Fruit fly (Drosophila melanogaster) whole organism, embryonic: ENCODE measurements around the gene Hsdl2.
A peak's percentile ranks its signal among the peaks of the same experiment; 100 is the strongest.

Source experiments
- Antp ChIP-seq: fragments of 200-800 bp; sonication (Bioruptor generic); optimal IDR thresholded peaks from 3 replicates; lab custom pipeline; 2016; ENCODE audit warnings: missing biosample characterization, missing genetic modification characterization
- CG11456 ChIP-seq: fragments of 200-800 bp; sonication (Bioruptor generic); IDR thresholded peaks from 3 replicates; pipeline ENCODE4 v1.3.6; 2022; ENCODE audit warnings: missing biosample characterization, missing genetic modification characterization
- CG12659 ChIP-seq: fragments of 200-800 bp; sonication (Bioruptor generic); optimal IDR thresholded peaks from 3 replicates; lab custom pipeline; 2017; ENCODE audit warnings: mild to moderate bottlenecking, missing biosample characterization, missing genetic modification reagents, missing genetic modification characterization
- CG12744 ChIP-seq: fragments of 200-800 bp; sonication (Bioruptor generic); optimal IDR thresholded peaks from 2 replicates; lab custom pipeline; 2016; ENCODE audit warnings: missing biosample characterization, missing genetic modification characterization
- CG13287 ChIP-seq: fragments of 200-800 bp; sonication (Bioruptor generic); IDR thresholded peaks from 2 replicates; pipeline ENCODE4 v1.3.6; 2022; ENCODE audit warnings: missing biosample characterization, missing genetic modification characterization; ENCODE audit not compliant: partially characterized antibody
- CG13775 ChIP-seq: fragments of 200-800 bp; sonication (Bioruptor generic); optimal IDR thresholded peaks from 3 replicates; lab custom pipeline; 2017; ENCODE audit warnings: missing biosample characterization, mild to moderate bottlenecking, missing genetic modification characterization
- CG15011 ChIP-seq: fragments of 200-800 bp; sonication (Bioruptor generic); optimal IDR thresholded peaks from 3 replicates; lab custom pipeline; 2018; ENCODE audit warnings: missing biosample characterization, mild to moderate bottlenecking, missing genetic modification characterization
- CG15269 ChIP-seq: fragments of 200-800 bp; sonication (Bioruptor generic); optimal IDR thresholded peaks from 2 replicates; lab custom pipeline; 2018; ENCODE audit warnings: missing biosample characterization, mild to moderate bottlenecking, missing genetic modification characterization, moderate library complexity
- CG1529 ChIP-seq: fragments of 200-800 bp; sonication (Bioruptor generic); optimal IDR thresholded peaks from 3 replicates; lab custom pipeline; 2018; ENCODE audit warnings: missing biosample characterization, missing genetic modification characterization
- CG17829 ChIP-seq: fragments of 200-800 bp; optimal IDR thresholded peaks from 2 replicates; lab custom pipeline; 2019; ENCODE audit warnings: missing biosample characterization, mild to moderate bottlenecking, missing genetic modification characterization, moderate library complexity
- CG30020 ChIP-seq: fragments of 200-800 bp; optimal IDR thresholded peaks from 2 replicates; lab custom pipeline; 2019; ENCODE audit warnings: missing biosample characterization, mild to moderate bottlenecking, missing genetic modification characterization, moderate library complexity
- CG31224 ChIP-seq: fragments of 200-800 bp; sonication (Bioruptor generic); IDR thresholded peaks from 2 replicates; pipeline ENCODE4 v1.3.6; 2022; ENCODE audit warnings: missing biosample characterization, missing genetic modification characterization
- CG32772 ChIP-seq: fragments of 200-800 bp; sonication (Bioruptor generic); IDR thresholded peaks from 2 replicates; pipeline ENCODE4 v1.3.6; 2022; ENCODE audit warnings: missing biosample characterization, missing genetic modification characterization
- CG33557 ChIP-seq: fragments of 200-800 bp; sonication (Bioruptor generic); optimal IDR thresholded peaks from 2 replicates; lab custom pipeline; 2019; ENCODE audit warnings: missing biosample characterization, mild to moderate bottlenecking, missing genetic modification characterization, moderate library complexity
- CG3847 ChIP-seq: fragments of 200-800 bp; sonication (Bioruptor generic); IDR thresholded peaks from 2 replicates; pipeline ENCODE4 v1.3.6; 2022; ENCODE audit warnings: missing biosample characterization, missing genetic modification characterization
- CG4282 ChIP-seq: fragments of 200-800 bp; sonication (Bioruptor generic); optimal IDR thresholded peaks from 2 replicates; lab custom pipeline; 2016; ENCODE audit warnings: missing biosample characterization, missing genetic modification characterization
- Deaf1 ChIP-seq: fragments of 200-800 bp; optimal IDR thresholded peaks from 3 replicates; lab custom pipeline; 2019; ENCODE audit warnings: missing biosample characterization, mild to moderate bottlenecking, missing genetic modification characterization, moderate library complexity
- Dek ChIP-seq: fragments of 200-800 bp; sonication (Bioruptor generic); optimal IDR thresholded peaks from 3 replicates; lab custom pipeline; 2019; ENCODE audit warnings: missing biosample characterization, mild to moderate bottlenecking, missing genetic modification characterization, moderate library complexity
- Dfd ChIP-seq, 2 experiments: fragments of >200 bp; optimal IDR thresholded peaks; 2 replicates each; lab custom pipeline; 2017; ENCODE audit warnings: missing biosample characterization in 2 of 2, missing genetic modification characterization in 2 of 2
- E2f2 ChIP-seq: fragments of 200-800 bp; sonication (Bioruptor generic); IDR thresholded peaks from 2 replicates; pipeline ENCODE4 v1.3.6; 2022; ENCODE audit warnings: missing biosample characterization, missing genetic modification characterization
- Eip74EF ChIP-seq, 2 experiments: fragments of 200-800 bp in 1 of 2; fragments of >200 bp in 1 of 2; sonication (Bioruptor generic) in 1 of 2; optimal IDR thresholded peaks; 2 replicates each; lab custom pipeline; 2017 to 2019; ENCODE audit warnings: missing biosample characterization in 2 of 2, missing genetic modification characterization in 2 of 2, mild to moderate bottlenecking in 1 of 2, moderate library complexity in 1 of 2
- H2.0 ChIP-seq: fragments of 200-800 bp; sonication (Bioruptor generic); IDR thresholded peaks from 2 replicates; pipeline ENCODE4 v1.3.6; 2022; ENCODE audit warnings: missing biosample characterization, missing genetic modification characterization
- Mes4 ChIP-seq: fragments of 200-800 bp; sonication (Bioruptor generic); optimal IDR thresholded peaks from 2 replicates; lab custom pipeline; 2016; ENCODE audit warnings: missing biosample characterization, missing genetic modification characterization
- Mrtf ChIP-seq: fragments of 200-800 bp; sonication (Bioruptor generic); IDR thresholded peaks from 3 replicates; pipeline ENCODE4 v1.3.6; 2022; ENCODE audit warnings: missing biosample characterization, missing genetic modification characterization
- Rfx ChIP-seq: fragments of 200-800 bp; sonication (Bioruptor generic); IDR thresholded peaks from 2 replicates; pipeline ENCODE4 v1.3.6; 2022; ENCODE audit warnings: missing biosample characterization, missing genetic modification characterization
- Vsx1 ChIP-seq: fragments of 200-800 bp; sonication (Bioruptor generic); optimal IDR thresholded peaks from 2 replicates; lab custom pipeline; 2017; ENCODE audit warnings: missing biosample characterization, mild to moderate bottlenecking, missing genetic modification characterization, missing genetic modification reagents
- Xbp1 ChIP-seq: fragments of 200-800 bp; sonication (Bioruptor generic); optimal IDR thresholded peaks from 3 replicates; lab custom pipeline; 2016; ENCODE audit warnings: missing biosample characterization, mild to moderate bottlenecking, missing genetic modification characterization
- ab ChIP-seq: fragments of 200-800 bp; sonication (Bioruptor generic); optimal IDR thresholded peaks from 2 replicates; lab custom pipeline; 2016; ENCODE audit warnings: missing biosample characterization, missing genetic modification characterization
- ap ChIP-seq: fragments of 200-800 bp; sonication (Bioruptor generic); IDR thresholded peaks from 2 replicates; pipeline ENCODE4 v1.3.6; 2022; ENCODE audit warnings: missing biosample characterization, missing genetic modification characterization
- ash1 ChIP-seq: fragments of 200-800 bp; sonication (Bioruptor generic); optimal IDR thresholded peaks from 2 replicates; lab custom pipeline; 2018; ENCODE audit warnings: missing biosample characterization, mild to moderate bottlenecking, missing genetic modification characterization
- br ChIP-seq: fragments of >200 bp; optimal IDR thresholded peaks from 2 replicates; lab custom pipeline; 2017
- cg ChIP-seq: fragments of 200-800 bp; sonication (Bioruptor generic); optimal IDR thresholded peaks from 3 replicates; lab custom pipeline; 2019; ENCODE audit warnings: missing biosample characterization, mild to moderate bottlenecking, missing genetic modification characterization, moderate library complexity
- crp ChIP-seq, 2 experiments: fragments of 200-800 bp; sonication (Bioruptor generic); optimal IDR thresholded peaks; 2 replicates in 1 of 2; 3 replicates in 1 of 2; lab custom pipeline; 2017; ENCODE audit warnings: missing biosample characterization in 2 of 2, missing genetic modification characterization in 2 of 2, mild to moderate bottlenecking in 1 of 2, moderate library complexity in 1 of 2
- dmrt11E ChIP-seq: fragments of 200-800 bp; sonication (Bioruptor generic); optimal IDR thresholded peaks from 3 replicates; lab custom pipeline; 2018; ENCODE audit warnings: missing biosample characterization, mild to moderate bottlenecking, missing genetic modification characterization, moderate library complexity
- dpn ChIP-seq, 2 experiments: fragments of 200-800 bp; sonication (Bioruptor generic); optimal IDR thresholded peaks; 3 replicates each; lab custom pipeline; 2016; ENCODE audit warnings: missing biosample characterization in 2 of 2, missing genetic modification characterization in 2 of 2
- eve ChIP-seq, 2 experiments: fragments of >200 bp; optimal IDR thresholded peaks; 2 replicates each; lab custom pipeline; 2017; ENCODE audit warnings: missing biosample characterization in 2 of 2, missing genetic modification characterization in 2 of 2
- fru ChIP-seq: fragments of >200 bp; optimal IDR thresholded peaks from 2 replicates; lab custom pipeline; 2017
- gce ChIP-seq: fragments of 200-800 bp; sonication (Bioruptor generic); IDR thresholded peaks from 3 replicates; pipeline ENCODE4 v1.3.6; 2022; ENCODE audit warnings: missing biosample characterization, missing genetic modification characterization
- gcm ChIP-seq: fragments of 200-800 bp; sonication (Bioruptor generic); optimal IDR thresholded peaks from 2 replicates; lab custom pipeline; 2019; ENCODE audit warnings: missing biosample characterization, mild to moderate bottlenecking, missing genetic modification characterization, moderate library complexity
- grn ChIP-seq: fragments of 200-800 bp; sonication (Bioruptor generic); optimal IDR thresholded peaks from 3 replicates; lab custom pipeline; 2017; ENCODE audit warnings: missing biosample characterization, missing genetic modification characterization
- kah ChIP-seq: fragments of 200-800 bp; sonication (Bioruptor generic); optimal IDR thresholded peaks from 2 replicates; lab custom pipeline; 2018; ENCODE audit warnings: missing biosample characterization, mild to moderate bottlenecking, missing genetic modification characterization
- klu ChIP-seq: fragments of 200-800 bp; sonication (Bioruptor generic); IDR thresholded peaks from 2 replicates; pipeline ENCODE4 v1.3.6; 2022; ENCODE audit warnings: missing biosample characterization, missing genetic modification characterization
- kni ChIP-seq: fragments of 200-800 bp; sonication (Bioruptor generic); optimal IDR thresholded peaks from 3 replicates; lab custom pipeline; 2017; ENCODE audit warnings: mild to moderate bottlenecking, missing biosample characterization, missing genetic modification reagents, missing genetic modification characterization
- ranshi ChIP-seq: fragments of 200-800 bp; sonication (Bioruptor generic); IDR thresholded peaks from 2 replicates; pipeline ENCODE4 v1.3.6; 2022; ENCODE audit warnings: missing biosample characterization, missing genetic modification characterization
- sug ChIP-seq: fragments of 200-800 bp; optimal IDR thresholded peaks from 2 replicates; lab custom pipeline; 2019; ENCODE audit warnings: missing biosample characterization, mild to moderate bottlenecking, missing genetic modification characterization, moderate library complexity
- tap ChIP-seq: fragments of 200-800 bp; optimal IDR thresholded peaks from 3 replicates; lab custom pipeline; 2019; ENCODE audit warnings: missing biosample characterization, mild to moderate bottlenecking, missing genetic modification characterization, moderate library complexity
- tin ChIP-seq: fragments of 200-800 bp; sonication (Bioruptor generic); optimal IDR thresholded peaks from 3 replicates; lab custom pipeline; 2016; ENCODE audit warnings: missing biosample characterization, missing genetic modification characterization
- trem ChIP-seq: fragments of 200-800 bp; optimal IDR thresholded peaks from 3 replicates; lab custom pipeline; 2019; ENCODE audit warnings: missing biosample characterization, mild to moderate bottlenecking, missing genetic modification characterization, moderate library complexity
- wdn ChIP-seq: fragments of 200-800 bp; sonication (Bioruptor generic); IDR thresholded peaks from 2 replicates; pipeline ENCODE4 v1.3.6; 2022; ENCODE audit warnings: missing biosample characterization, missing genetic modification characterization
- z ChIP-seq: fragments of 200-800 bp; sonication (Bioruptor generic); IDR thresholded peaks from 3 replicates; pipeline ENCODE4 v1.3.6; 2022; ENCODE audit warnings: missing biosample characterization, missing genetic modification characterization

The Hsdl2 gene

DNA sequence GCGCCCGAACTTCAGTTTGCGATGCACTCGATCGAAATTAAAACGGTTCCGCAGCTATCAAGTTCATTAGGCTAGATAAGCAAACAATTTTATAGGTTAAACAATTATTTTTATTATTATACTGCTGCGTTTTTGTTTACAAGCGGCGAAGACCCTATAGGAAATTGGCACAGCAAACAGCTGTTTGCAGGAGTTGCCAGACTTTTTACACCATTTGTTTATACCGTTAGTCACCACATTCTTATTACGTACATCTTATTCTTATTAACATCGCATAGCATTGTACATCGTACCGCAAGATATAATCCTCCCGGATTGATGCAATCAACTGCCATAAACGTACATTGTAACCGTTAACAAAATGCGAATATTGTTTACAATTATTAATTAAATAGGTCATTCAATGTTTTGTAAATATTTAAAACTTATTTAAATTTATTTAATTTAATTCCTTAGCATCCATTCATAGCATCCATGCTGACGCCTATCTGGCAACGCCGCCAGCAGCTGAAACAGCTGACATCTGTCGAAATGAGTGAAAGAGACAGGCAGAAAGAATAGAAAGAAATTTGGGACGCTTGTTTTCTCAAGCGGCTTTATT, 29.4 kb downstream of the Hsdl2 start, which contains the start of the genes CROT and CG12877 (continued):
- TF ChIP-seq sug (peak; percentile 72), trem (tag; lab: Kevin White, UChicago) (peak; percentile 79), CG31224 (peak; percentile 66), CG12744 (GFP tag; lab: Kevin White, UChicago) (no peak), kah (GFP tag; lab: Kevin White, UChicago) (no peak), tin (peak; percentile 75), tap (tag; lab: Kevin White, UChicago) (peak; percentile 66), E2f2 (GFP tag; lab: Robert Waterston, UW) (peak; percentile 65), ranshi (GFP tag; lab: Robert Waterston, UW) (peak; percentile 70; the same call in 1 of the 2 replicates), CG33557 (GFP tag; lab: Kevin White, UChicago) (peak; percentile 61), CG15011 (GFP tag; lab: Kevin White, UChicago) (no peak), wdn (0 out of 2 replicates have a peak, but pooled peaks have one; percentile 33), cg (GFP tag; lab: Kevin White, UChicago) (no peak), dmrt11E (peak; percentile 81), ash1 (GFP tag; lab: Kevin White, UChicago) (no peak), CG17829 (tag; lab: Kevin White, UChicago) (peak; percentile 76), Rfx (GFP tag; lab: Robert Waterston, UW) (peak; percentile 78; the same call in 1 of the 2 replicates), CG13775 (GFP tag; lab: Kevin White, UChicago) (peak; percentile 89), Mrtf (GFP tag; lab: Robert Waterston, UW) (peak; percentile 59; the same call in 2 of the 3 replicates), CG11456 (peak; percentile 73; the same call in 1 of the 3 replicates), crp (GFP tag; optimal IDR thresholded peaks at IDR 0.05; lab: Kevin White, UChicago) (peak; percentile 97 to 98), fru (no peak), br (lab: Kevin White, UChicago) (no peak), Antp (GFP tag; lab: Kevin White, UChicago) (peak; percentile 35), CG13287 (GFP tag; lab: Robert Waterston, UW) (peak; percentile 20; the same call in 1 of the 2 replicates), Mes4 (GFP tag; lab: Kevin White, UChicago) (no peak), grn (GFP tag; lab: Kevin White, UChicago) (no peak), CG4282 (GFP tag; lab: Kevin White, UChicago) (no peak), CG12659 (GFP tag; lab: Kevin White, UChicago) (peak; percentile 86), gce (GFP tag; lab: Robert Waterston, UW) (peak; percentile 33; the same call in 1 of the 3 replicates), CG3847 (GFP tag; lab: Robert Waterston, UW) (peak; percentile 86), dpn (GFP tag; optimal IDR thresholded peaks at IDR 0.05; lab: Kevin White, UChicago) (peak; percentile 41 to 87), H2.0 (GFP tag; lab: Robert Waterston, UW) (peak; percentile 83), CG1529 (GFP tag; lab: Kevin White, UChicago) (peak; percentile 57), CG32772 (GFP tag; lab: Robert Waterston, UW) (peak; percentile 80), gcm (GFP tag; lab: Kevin White, UChicago) (peak; percentile 63), Vsx1 (GFP tag; lab: Kevin White, UChicago) (peak; percentile 64), Eip74EF (GFP tag; optimal IDR thresholded peaks at IDR 0.05; lab: Kevin White, UChicago) (no peak), klu (peak; percentile 74; the same call in 1 of the 2 replicates), eve (GFP tag; optimal IDR thresholded peaks at IDR 0.05; lab: Kevin White, UChicago) (no peak), CG15269 (tag; lab: Kevin White, UChicago) (peak; percentile 78), kni (GFP tag; lab: Kevin White, UChicago) (peak; percentile 27), z (GFP tag; lab: Robert Waterston, UW) (no peak), Deaf1 (tag; lab: Kevin White, UChicago) (peak; percentile 27), Dfd (GFP tag; optimal IDR thresholded peaks at IDR 0.05; lab: Kevin White, UChicago) (no peak), CG30020 (peak; percentile 75), ab (no peak), Dek (tag; lab: Kevin White, UChicago) (peak; percentile 65), ap (peak; percentile 68), Xbp1 (GFP tag; lab: Kevin White, UChicago) (peak; percentile 86)
